Worm (Caenorhabditis elegans) whole organism, midembryonic: ENCODE data around the gene rpl-22.

Source experiments
- T22C8.4 ChIP-seq: fragments of 200-800 bp; sonication (Bioruptor generic); IDR thresholded peaks from 2 replicates; pipeline ENCODE4 v1.3.6; 2022; ENCODE audit warnings: missing genetic modification characterization, missing compliant biosample characterization
- cog-1 ChIP-seq: sonication (generic microtip); optimal IDR thresholded peaks from 2 replicates; lab custom pipeline; 2016; ENCODE audit warnings: missing genetic modification characterization, missing compliant biosample characterization
- flt-1 ChIP-seq: fragments of 200-800 bp; sonication (Bioruptor generic); IDR thresholded peaks from 2 replicates; pipeline ENCODE4 v1.3.6; 2022; ENCODE audit warnings: missing genetic modification characterization, missing compliant biosample characterization
- klf-2 ChIP-seq: fragments of 200-800 bp; sonication (Bioruptor generic); conservative IDR thresholded peaks from 2 replicates; pipeline ENCODE4 v1.3.6; 2022; ENCODE audit warnings: missing genetic modification reagents, missing genetic modification characterization, missing compliant biosample characterization
- med-1 ChIP-seq: sonication (generic microtip); optimal IDR thresholded peaks from 2 replicates; lab custom pipeline; 2017; ENCODE audit warnings: missing genetic modification characterization, mild to moderate bottlenecking, missing compliant biosample characterization, antibody characterized with exemption, missing genetic modification reagents; ENCODE audit not compliant: insufficient read depth
- ref-1 ChIP-seq: fragments of 200-800 bp; sonication (Bioruptor generic); conservative IDR thresholded peaks from 2 replicates; pipeline ENCODE4 v1.3.6; 2022; ENCODE audit warnings: missing genetic modification reagents, missing genetic modification characterization, missing compliant biosample characterization
- tab-1 ChIP-seq: fragments of 200-800 bp; sonication (Bioruptor generic); IDR thresholded peaks from 2 replicates; pipeline ENCODE4 v1.3.6; 2022; ENCODE audit warnings: missing genetic modification characterization, missing compliant biosample characterization
- ztf-23 ChIP-seq: fragments of 200-800 bp; sonication (Bioruptor generic); IDR thresholded peaks from 2 replicates; pipeline ENCODE4 v1.3.6; 2022; ENCODE audit warnings: missing genetic modification reagents, missing genetic modification characterization, missing compliant biosample characterization
- ztf-29 ChIP-seq: fragments of 200-800 bp; sonication (Bioruptor generic); IDR thresholded peaks from 2 replicates; pipeline ENCODE4 v1.3.6; 2022; ENCODE audit warnings: missing genetic modification reagents, missing genetic modification characterization, missing compliant biosample characterization

DNA sequence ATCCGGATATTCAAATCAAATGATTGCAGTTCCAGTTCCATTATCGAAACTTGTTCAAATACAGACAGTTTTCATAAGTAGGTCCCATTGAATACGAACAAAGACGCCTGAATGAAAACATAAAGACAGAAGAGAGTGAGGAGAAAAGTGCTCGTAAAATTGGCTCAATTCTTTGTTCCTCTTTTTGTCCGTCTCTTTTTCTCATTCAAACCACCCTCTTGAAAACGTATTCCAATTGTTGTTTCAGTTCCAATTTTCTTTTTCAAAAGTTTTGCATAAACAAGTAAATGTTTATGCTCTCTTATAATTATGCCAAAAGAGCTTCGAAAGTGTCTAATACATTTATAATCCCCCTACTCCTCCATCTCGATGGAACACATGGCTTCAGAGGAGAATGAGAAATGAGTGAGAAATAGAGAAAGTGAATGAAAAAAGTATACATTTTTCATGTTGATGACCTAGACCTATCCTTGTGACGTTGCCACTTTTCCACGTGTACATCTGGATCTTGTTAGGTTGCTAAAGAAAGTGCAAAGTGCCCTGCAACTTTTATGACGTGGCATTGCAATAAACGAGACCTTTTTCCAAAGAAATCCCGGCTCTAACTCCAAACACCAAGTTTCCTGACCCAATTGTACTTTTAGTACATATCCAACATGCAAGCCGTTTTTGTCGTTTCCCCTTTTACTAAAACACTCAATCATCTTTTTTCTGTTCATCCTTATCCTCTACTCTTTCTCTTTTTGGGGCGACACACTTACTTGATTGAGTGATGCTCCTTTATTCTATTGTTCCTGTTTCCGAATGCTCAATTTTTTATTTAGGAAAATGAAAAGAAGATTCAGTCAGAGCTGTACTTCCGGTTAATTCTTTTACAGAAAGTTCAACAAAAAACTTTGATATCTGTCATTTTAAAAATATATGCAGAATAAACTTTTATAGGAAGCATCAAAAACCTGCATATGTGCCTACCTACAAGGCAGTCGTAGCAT, 8.9 kb upstream of the rpl-22 start:
- TF ChIP-seq ztf-29 (GFP tag; lab: Robert Waterston, UW) = no peak
- no peak for TF ChIP-seq T22C8.4 (GFP tag; lab: Robert Waterston, UW)
- TF ChIP-seq klf-2 (GFP tag; lab: Robert Waterston, UW) = no peak
- TF ChIP-seq flt-1 (GFP tag; lab: Robert Waterston, UW) = no peak
- no peak for TF ChIP-seq tab-1 (GFP tag; lab: Robert Waterston, UW)
- no peak for TF ChIP-seq cog-1 (tag; lab: Kevin White, UChicago)
- no peak for TF ChIP-seq ref-1
- TF ChIP-seq med-1 (GFP tag; lab: Kevin White, UChicago) = no peak
- TF ChIP-seq ztf-23 (GFP tag; lab: Robert Waterston, UW) = no peak
